Worm (Caenorhabditis elegans) whole organism, mixed stage, embryonic: Measurements from ENCODE around the gene srh-52.

ENCODE experiments used
- bed-3 ChIP-seq: fragments of 200-800 bp; sonication (Bioruptor generic); optimal IDR thresholded peaks from 3 replicates; lab custom pipeline; 2018; ENCODE audit warnings: mild to moderate bottlenecking, missing genetic modification characterization, moderate library complexity, missing compliant biosample characterization
- ceh-43 ChIP-seq: fragments of 200-800 bp; sonication (Bioruptor generic); optimal IDR thresholded peaks from 2 replicates; lab custom pipeline; 2018; ENCODE audit warnings: mild to moderate bottlenecking, missing genetic modification characterization, moderate library complexity, missing compliant biosample characterization
- lsy-2 ChIP-seq: fragments of 150-350 bp; optimal IDR thresholded peaks from 2 replicates; lab custom pipeline; 2014; ENCODE audit warnings: missing biosample characterization, missing genetic modification characterization
- nhr-237 ChIP-seq: fragments of 150-350 bp; optimal IDR thresholded peaks from 2 replicates; lab custom pipeline; 2014; ENCODE audit warnings: missing biosample characterization, missing genetic modification characterization
- snpc-4 ChIP-seq: fragments of 150-350 bp; optimal IDR thresholded peaks from 2 replicates; lab custom pipeline; 2014; ENCODE audit warnings: missing biosample characterization, missing genetic modification characterization
- unc-39 ChIP-seq: fragments of 150-350 bp; optimal IDR thresholded peaks from 2 replicates; lab custom pipeline; 2014; ENCODE audit warnings: missing biosample characterization, missing genetic modification characterization
- unc-62 ChIP-seq: fragments of 150-350 bp; optimal IDR thresholded peaks from 2 replicates; lab custom pipeline; 2014; ENCODE audit warnings: missing biosample characterization, missing genetic modification reagents, missing genetic modification characterization

ce11 chrV:15401856-15402314 lies 25.8 kb upstream of the srh-52 start, which contains the start of gene fbxa-135:
- TF ChIP-seq nhr-237 (tag; lab: Kevin White, UChicago) (no peak), bed-3 (no peak), lsy-2 (tag; lab: Kevin White, UChicago) (no peak), unc-39 (tag; lab: Kevin White, UChicago) (no peak), ceh-43 (GFP tag; lab: Kevin White, UChicago) (no peak), unc-62 (no peak), snpc-4 (tag; lab: Kevin White, UChicago) (no peak)
